Worm (Caenorhabditis elegans) whole organism, young adult: ENCODE measurements around the gene marg-1.

ENCODE experiments used
- B0035.1 ChIP-seq: sonication (generic microtip); optimal IDR thresholded peaks from 2 replicates; lab custom pipeline; 2016; ENCODE audit warnings: missing genetic modification characterization, mild to moderate bottlenecking, missing compliant biosample characterization, missing genotype, missing genetic modification reagents
- B0261.1 ChIP-seq: sonication (generic microtip); optimal IDR thresholded peaks from 2 replicates; lab custom pipeline; 2016; ENCODE audit warnings: mild to moderate bottlenecking, missing genetic modification characterization, moderate library complexity, missing compliant biosample characterization
- D2030.7 ChIP-seq: fragments of 200-800 bp; sonication (Bioruptor generic); IDR thresholded peaks from 2 replicates; pipeline ENCODE4 v1.3.6; 2022; ENCODE audit warnings: missing genetic modification reagents, missing genetic modification characterization, missing compliant biosample characterization
- F22D6.2 ChIP-seq: sonication (generic microtip); optimal IDR thresholded peaks from 2 replicates; lab custom pipeline; 2016; ENCODE audit warnings: mild to moderate bottlenecking, missing genetic modification characterization, missing compliant biosample characterization
- F23B12.7 ChIP-seq: sonication (generic microtip); optimal IDR thresholded peaks from 2 replicates; lab custom pipeline; 2017; ENCODE audit warnings: missing genetic modification characterization, mild to moderate bottlenecking, missing compliant biosample characterization, antibody characterized with exemption, moderate library complexity; ENCODE audit not compliant: insufficient read depth
- K11D2.4 ChIP-seq: fragments of 200-800 bp; sonication (Bioruptor generic); IDR thresholded peaks from 2 replicates; pipeline ENCODE4 v1.3.6; 2022; ENCODE audit warnings: missing genetic modification reagents, missing genetic modification characterization, missing compliant biosample characterization
- T26A5.8 ChIP-seq: sonication (generic microtip); optimal IDR thresholded peaks from 2 replicates; lab custom pipeline; 2016; ENCODE audit warnings: missing genetic modification characterization, missing compliant biosample characterization
- Y53F4B.3 ChIP-seq: fragments of 200-800 bp; sonication (Bioruptor generic); IDR thresholded peaks from 2 replicates; pipeline ENCODE4 v1.3.6; 2022; ENCODE audit warnings: missing genetic modification reagents, missing genetic modification characterization, missing compliant biosample characterization
- ama-1 ChIP-seq, 3 experiments: fragments of 150-350 bp in 1 of 3; sonication (generic microtip) in 2 of 3; optimal IDR thresholded peaks; 2 replicates each; lab custom pipeline; 2014 to 2018; ENCODE audit warnings: missing biosample characterization in 2 of 3, missing genetic modification characterization in 2 of 3, missing genetic modification reagents in 2 of 3
- attf-3 ChIP-seq: fragments of 200-800 bp; sonication (Bioruptor generic); conservative IDR thresholded peaks from 2 replicates; pipeline ENCODE4 v1.3.6; 2022; ENCODE audit warnings: missing genetic modification reagents, missing genetic modification characterization, missing compliant biosample characterization
- attf-5 ChIP-seq: fragments of 200-800 bp; sonication (Bioruptor generic); optimal IDR thresholded peaks from 2 replicates; lab custom pipeline; 2018; ENCODE audit warnings: mild to moderate bottlenecking, missing genetic modification characterization, missing compliant biosample characterization
- ceh-100 ChIP-seq: fragments of 200-800 bp; sonication (Bioruptor generic); IDR thresholded peaks from 2 replicates; pipeline ENCODE4 v1.3.6; 2022; ENCODE audit warnings: missing genetic modification reagents, missing genetic modification characterization, missing compliant biosample characterization
- ceh-58 ChIP-seq: fragments of 200-800 bp; sonication (Bioruptor generic); IDR thresholded peaks from 2 replicates; pipeline ENCODE4 v1.3.6; 2022; ENCODE audit warnings: missing genetic modification characterization, missing compliant biosample characterization
- ceh-79 ChIP-seq: sonication (generic microtip); optimal IDR thresholded peaks from 2 replicates; lab custom pipeline; 2017; ENCODE audit warnings: mild to moderate bottlenecking, missing genetic modification characterization, missing compliant biosample characterization
- dpl-1 ChIP-seq: fragments of 150-350 bp; optimal IDR thresholded peaks from 2 replicates; lab custom pipeline; 2014; ENCODE audit warnings: missing biosample characterization, missing genetic modification reagents, missing genetic modification characterization
- efl-1 ChIP-seq: fragments of 150-350 bp; optimal IDR thresholded peaks from 2 replicates; lab custom pipeline; 2014; ENCODE audit warnings: missing biosample characterization, missing genetic modification reagents, missing genetic modification characterization
- egl-18 ChIP-seq: fragments of 200-800 bp; sonication (Bioruptor generic); IDR thresholded peaks from 2 replicates; pipeline ENCODE4 v1.3.6; 2022; ENCODE audit warnings: missing genetic modification reagents, missing genetic modification characterization, missing compliant biosample characterization
- egrh-3 ChIP-seq: fragments of 200-800 bp; sonication (Bioruptor generic); IDR thresholded peaks from 2 replicates; pipeline ENCODE4 v1.3.6; 2022; ENCODE audit warnings: missing genetic modification reagents, missing genetic modification characterization, missing compliant biosample characterization
- ekl-4 ChIP-seq: fragments of 200-800 bp; sonication (Bioruptor generic); IDR thresholded peaks from 2 replicates; pipeline ENCODE4 v1.3.6; 2022; ENCODE audit warnings: missing genetic modification reagents, missing genetic modification characterization, missing compliant biosample characterization
- hsf-1 ChIP-seq: fragments of 200-800 bp; sonication (Bioruptor generic); IDR thresholded peaks from 2 replicates; pipeline ENCODE4 v1.3.6; 2022; ENCODE audit warnings: missing genetic modification reagents, missing genetic modification characterization, missing compliant biosample characterization
- lag-1 ChIP-seq: fragments of 200-800 bp; sonication (Bioruptor generic); IDR thresholded peaks from 2 replicates; pipeline ENCODE4 v1.3.6; 2022; ENCODE audit warnings: missing genetic modification reagents, missing genetic modification characterization, missing compliant biosample characterization
- let-526 ChIP-seq: fragments of 200-800 bp; sonication (Bioruptor generic); IDR thresholded peaks from 2 replicates; pipeline ENCODE4 v1.3.6; 2022; ENCODE audit warnings: missing genetic modification reagents, missing genetic modification characterization, missing compliant biosample characterization
- lin-26 ChIP-seq: fragments of 200-800 bp; sonication (Bioruptor generic); IDR thresholded peaks from 2 replicates; pipeline ENCODE4 v1.3.6; 2022; ENCODE audit warnings: missing genetic modification reagents, missing genetic modification characterization, missing compliant biosample characterization
- lin-40 ChIP-seq: sonication (generic microtip); optimal IDR thresholded peaks from 2 replicates; lab custom pipeline; 2016; ENCODE audit warnings: missing genetic modification characterization, mild to moderate bottlenecking, missing compliant biosample characterization, missing genotype, missing genetic modification reagents
- lir-1 ChIP-seq: fragments of 200-800 bp; sonication (Bioruptor generic); conservative IDR thresholded peaks from 2 replicates; pipeline ENCODE4 v1.3.6; 2022; ENCODE audit warnings: missing genetic modification reagents, missing genetic modification characterization, missing compliant biosample characterization
- mcd-1 ChIP-seq: fragments of 200-800 bp; sonication (Bioruptor generic); IDR thresholded peaks from 2 replicates; pipeline ENCODE4 v1.3.6; 2022; ENCODE audit warnings: missing genetic modification reagents, missing genetic modification characterization, missing compliant biosample characterization
- mel-28 ChIP-seq: sonication (generic microtip); optimal IDR thresholded peaks from 2 replicates; lab custom pipeline; 2016; ENCODE audit warnings: borderline replicate concordance, mild to moderate bottlenecking, missing genetic modification characterization, missing compliant biosample characterization
- nfya-2 ChIP-seq: fragments of 200-800 bp; sonication (Bioruptor generic); IDR thresholded peaks from 2 replicates; pipeline ENCODE4 v1.3.6; 2022; ENCODE audit warnings: missing genetic modification reagents, missing genetic modification characterization, missing compliant biosample characterization
- nfyb-1 ChIP-seq: fragments of 200-800 bp; sonication (Bioruptor generic); IDR thresholded peaks from 2 replicates; pipeline ENCODE4 v1.3.6; 2022; ENCODE audit warnings: missing genetic modification reagents, missing genetic modification characterization, missing compliant biosample characterization
- nhr-179 ChIP-seq: sonication (generic microtip); optimal IDR thresholded peaks from 2 replicates; lab custom pipeline; 2016; ENCODE audit warnings: mild to moderate bottlenecking, missing genetic modification characterization, missing compliant biosample characterization
- rec-8 ChIP-seq, 2 experiments: sonication (generic microtip); optimal IDR thresholded peaks; 2 replicates each; lab custom pipeline; 2016; ENCODE audit warnings: mild to moderate bottlenecking in 2 of 2, missing genetic modification characterization in 2 of 2, missing genetic modification reagents in 2 of 2, missing genotype in 2 of 2, missing biosample characterization in 1 of 2, missing compliant biosample characterization in 1 of 2, moderate library complexity in 1 of 2
- snpc-1.3 ChIP-seq: sonication (generic microtip); optimal IDR thresholded peaks from 2 replicates; lab custom pipeline; 2017; ENCODE audit warnings: missing genetic modification characterization, mild to moderate bottlenecking, missing compliant biosample characterization, antibody characterized with exemption, moderate library complexity, missing genotype, missing genetic modification reagents; ENCODE audit not compliant: insufficient read depth
- sptf-2 ChIP-seq: fragments of 200-800 bp; sonication (Bioruptor generic); optimal IDR thresholded peaks from 2 replicates; lab custom pipeline; 2018; ENCODE audit warnings: mild to moderate bottlenecking, missing genetic modification characterization, missing compliant biosample characterization
- tlf-1 ChIP-seq: fragments of 200-800 bp; sonication (Bioruptor generic); optimal IDR thresholded peaks from 2 replicates; lab custom pipeline; 2018; ENCODE audit warnings: mild to moderate bottlenecking, missing genetic modification characterization, missing compliant biosample characterization
- zfh-2 ChIP-seq: fragments of 200-800 bp; sonication (Bioruptor generic); conservative IDR thresholded peaks from 2 replicates; pipeline ENCODE4 v1.3.6; 2022; ENCODE audit warnings: missing genetic modification reagents, missing genetic modification characterization, missing compliant biosample characterization
- ztf-3 ChIP-seq: fragments of 200-800 bp; sonication (Bioruptor generic); optimal IDR thresholded peaks from 2 replicates; lab custom pipeline; 2018; ENCODE audit warnings: mild to moderate bottlenecking, missing genetic modification characterization, missing compliant biosample characterization

Gene marg-1

DNA sequence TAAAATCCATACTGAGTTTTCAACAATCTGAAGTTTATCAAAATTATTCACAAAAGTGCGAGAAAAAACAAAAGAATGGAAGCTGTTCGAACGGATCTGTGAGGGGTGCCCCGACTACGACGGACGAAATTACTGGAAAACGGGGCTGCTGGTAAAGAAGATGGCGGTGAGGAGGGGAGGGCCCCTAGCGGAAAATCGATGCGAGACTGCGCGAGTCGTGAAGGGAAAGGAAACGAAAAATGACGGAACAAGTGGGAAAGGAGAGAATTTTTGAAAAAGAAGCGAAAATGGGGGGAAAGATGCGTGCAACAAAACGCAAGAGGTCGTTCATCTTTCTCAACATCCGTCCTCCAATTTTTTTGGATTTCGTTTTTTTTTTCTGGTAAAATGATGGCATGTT, 21.8 kb upstream of the marg-1 start:
- TF ChIP-seq ceh-100 (no peak), nfyb-1 (GFP tag; lab: Robert Waterston, UW) (0 out of 2 replicates have a peak, but pooled peaks have one; percentile 35), zfh-2 (GFP tag; lab: Robert Waterston, UW) (peak; percentile 74)

DNA sequence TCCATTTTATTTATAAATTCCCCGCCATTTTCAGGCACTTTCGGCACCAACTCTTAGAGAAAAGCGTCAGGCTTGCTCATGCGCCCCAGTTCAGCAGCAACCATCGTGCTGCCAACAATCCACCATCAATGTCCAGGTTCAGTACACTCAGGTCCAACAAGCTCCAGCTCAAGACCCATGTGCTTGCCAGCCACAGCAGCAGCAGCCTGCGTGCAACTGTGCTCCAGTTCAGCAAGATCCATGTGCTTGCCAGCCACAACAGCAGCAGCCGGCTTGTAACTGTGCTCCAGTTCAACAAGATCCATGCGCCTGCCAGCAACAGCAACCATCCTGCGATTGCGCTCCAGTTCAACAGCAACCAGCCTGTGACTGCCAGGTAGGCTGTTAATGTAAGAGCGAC, 17.3 kb upstream of the marg-1 start:
- TF ChIP-seq sptf-2 (GFP tag; lab: Kevin White, UChicago) = no peak
- TF ChIP-seq lag-1 (GFP tag; lab: Robert Waterston, UW) = no peak
- TF ChIP-seq ekl-4 (GFP tag; lab: Robert Waterston, UW) = no peak
- 0 out of 2 replicates have a peak, but pooled peaks have one; percentile 9 for TF ChIP-seq egrh-3
- TF ChIP-seq F23B12.7 (tag; lab: Kevin White, UChicago) = no peak
- TF ChIP-seq efl-1 = no peak
- peak; percentile 65 for TF ChIP-seq zfh-2 (GFP tag; lab: Robert Waterston, UW)
- TF ChIP-seq ceh-79 (tag; lab: Kevin White, UChicago) = no peak
- no peak for TF ChIP-seq mel-28 (tag; lab: Kevin White, UChicago)
- TF ChIP-seq ama-1 (optimal IDR thresholded peaks at IDR 0.05; lab: Kevin White, UChicago) = no peak
- no peak for TF ChIP-seq ama-1 (GFP tag; optimal IDR thresholded peaks at IDR 0.05; lab: Kevin White, UChicago)
- no peak for TF ChIP-seq F22D6.2 (tag; lab: Kevin White, UChicago)
- TF ChIP-seq T26A5.8 (tag; lab: Kevin White, UChicago) = no peak
- TF ChIP-seq attf-3 (GFP tag; lab: Robert Waterston, UW) = no peak
- no peak for TF ChIP-seq lir-1 (GFP tag; lab: Robert Waterston, UW)

DNA sequence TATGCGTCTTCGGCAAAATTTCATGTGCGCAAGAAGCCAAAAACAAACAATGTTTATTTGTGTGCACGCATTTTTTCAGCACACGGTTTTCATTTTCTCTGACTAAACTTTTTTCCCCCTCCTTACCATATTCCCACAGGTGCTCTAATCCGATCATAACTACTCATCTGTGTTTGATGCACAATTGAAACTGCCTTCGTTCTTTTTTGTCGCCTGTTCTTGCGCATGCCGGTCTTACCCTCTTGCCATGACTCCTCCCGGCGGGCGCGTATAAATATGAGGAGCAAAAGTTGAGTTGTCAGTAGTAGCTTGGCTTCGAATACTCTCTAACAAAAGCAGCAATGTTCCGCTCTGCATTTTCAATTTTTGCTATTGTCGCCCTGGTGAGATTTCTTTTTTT, 16.9 kb upstream of the marg-1 start, which contains the start of gene abu-10:
Gene abu-10, plus strand, starts transcription at position 301 of the 400 bp plus-strand sequence.
- no peak for TF ChIP-seq D2030.7
- TF ChIP-seq egl-18 (GFP tag; lab: Robert Waterston, UW) = no peak
- no peak for TF ChIP-seq Y53F4B.3 (GFP tag; lab: Robert Waterston, UW)
- TF ChIP-seq K11D2.4 (GFP tag; lab: Robert Waterston, UW) = no peak
- TF ChIP-seq rec-8 (tag; optimal IDR thresholded peaks at IDR 0.05; lab: Kevin White, UChicago) = no peak
- TF ChIP-seq ekl-4 (GFP tag; lab: Robert Waterston, UW) = no peak
- TF ChIP-seq snpc-1.3 (tag; lab: Kevin White, UChicago) = no peak
- TF ChIP-seq lin-40 (tag; lab: Kevin White, UChicago) = no peak
- no peak for TF ChIP-seq dpl-1 (GFP tag; lab: Kevin White, UChicago)
- TF ChIP-seq, all 124 proteins: peak for 0

DNA sequence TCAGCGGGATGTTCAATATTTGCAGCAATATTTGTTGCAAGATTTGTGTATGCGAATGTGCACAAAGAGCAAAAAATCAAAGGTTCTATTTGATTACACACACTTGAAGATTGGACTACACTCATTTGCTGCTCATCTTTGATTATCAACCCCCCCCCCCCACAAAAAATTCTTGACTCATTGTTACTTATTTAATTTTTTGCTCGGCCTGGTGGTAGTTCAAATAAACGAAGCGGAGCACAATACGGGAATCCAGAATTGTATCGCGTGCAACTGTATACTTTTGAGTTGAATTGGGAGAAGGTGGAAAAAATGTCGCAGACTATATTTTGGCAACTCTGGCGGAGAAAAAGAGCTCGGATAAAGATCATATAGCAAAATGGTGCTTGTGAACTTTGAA, 14.7 kb upstream of the marg-1 start, which contains the start of gene F35A5.5:
Gene F35A5.5, minus strand, starts transcription at position 101 of the 400 bp plus-strand sequence.
- no peak for TF ChIP-seq F23B12.7 (tag; lab: Kevin White, UChicago)
- no peak for TF ChIP-seq B0261.1 (tag; lab: Kevin White, UChicago)
- no peak for TF ChIP-seq nfya-2 (GFP tag; lab: Robert Waterston, UW)
- no peak for TF ChIP-seq mcd-1
- no peak for TF ChIP-seq tlf-1 (GFP tag; lab: Kevin White, UChicago)
- TF ChIP-seq nhr-179 = no peak
- no peak for TF ChIP-seq B0035.1 (tag; lab: Kevin White, UChicago)
- no peak for TF ChIP-seq ztf-3 (GFP tag; lab: Kevin White, UChicago)
- TF ChIP-seq let-526 (GFP tag; lab: Robert Waterston, UW) = no peak
- TF ChIP-seq hsf-1 (GFP tag; lab: Robert Waterston, UW) = no peak
- TF ChIP-seq ceh-58 (GFP tag; lab: Robert Waterston, UW) = no peak
- TF ChIP-seq lin-26 = no peak
- TF ChIP-seq attf-5 = no peak
